Fruit fly (Drosophila melanogaster) whole organism, wandering third instar larva: ENCODE data around the gene CG4440.
A peak's percentile ranks its signal among the peaks of the same experiment; 100 is the strongest.

ENCODE experiments used
- Abd-B ChIP-seq: fragments of >200 bp; optimal IDR thresholded peaks from 2 replicates; lab custom pipeline; 2017; ENCODE audit warnings: missing biosample characterization, missing genetic modification characterization
- CG32264 ChIP-seq: fragments of 200-800 bp; sonication (Bioruptor generic); optimal IDR thresholded peaks from 2 replicates; lab custom pipeline; 2016; ENCODE audit warnings: missing biosample characterization, missing genetic modification characterization
- CG9705 ChIP-seq: fragments of 200-800 bp; sonication (Bioruptor generic); optimal IDR thresholded peaks from 2 replicates; lab custom pipeline; 2018; ENCODE audit warnings: missing biosample characterization, mild to moderate bottlenecking, missing genetic modification characterization
- CrebA ChIP-seq: fragments of 200-800 bp; sonication (Bioruptor generic); optimal IDR thresholded peaks from 2 replicates; lab custom pipeline; 2016; ENCODE audit warnings: missing biosample characterization, mild to moderate bottlenecking, missing genetic modification characterization, borderline replicate concordance
- Dif ChIP-seq: fragments of 200-275, 200-300 bp; sonication (Bioruptor generic); optimal IDR thresholded peaks from 2 replicates; lab custom pipeline; 2018; ENCODE audit warnings: missing biosample characterization, missing genetic modification characterization; ENCODE audit not compliant: partially characterized antibody
- HLH106 ChIP-seq: fragments of 200-800 bp; optimal IDR thresholded peaks from 3 replicates; lab custom pipeline; 2019; ENCODE audit warnings: missing biosample characterization, mild to moderate bottlenecking, missing genetic modification characterization, moderate library complexity
- Hr83 ChIP-seq: fragments of 200-300 bp; sonication (Bioruptor generic); optimal IDR thresholded peaks from 2 replicates; lab custom pipeline; 2016; ENCODE audit warnings: missing biosample characterization, mild to moderate bottlenecking, missing genetic modification characterization, moderate library complexity; ENCODE audit not compliant: poor library complexity, severe bottlenecking
- Mio ChIP-seq: sonication (Bioruptor generic); optimal IDR thresholded peaks from 2 replicates; lab custom pipeline; 2016; ENCODE audit warnings: missing biosample characterization, missing genetic modification characterization
- Myc ChIP-seq: fragments of >200 bp; optimal IDR thresholded peaks from 2 replicates; lab custom pipeline; 2017
- N ChIP-seq: fragments of >200 bp; optimal IDR thresholded peaks from 2 replicates; lab custom pipeline; 2018; ENCODE audit warnings: missing biosample characterization, missing external identifiers, missing genetic modification characterization
- OdsH ChIP-seq: fragments of 200-800 bp; sonication (Bioruptor generic); optimal IDR thresholded peaks from 2 replicates; lab custom pipeline; 2016; ENCODE audit warnings: missing biosample characterization, mild to moderate bottlenecking, missing genetic modification characterization
- Rel ChIP-seq, 2 experiments: fragments of 200-800 bp; sonication (Bioruptor generic) in 1 of 2; optimal IDR thresholded peaks; 2 replicates in 1 of 2; 3 replicates in 1 of 2; lab custom pipeline; 2016 to 2019; ENCODE audit warnings: mild to moderate bottlenecking in 2 of 2, missing biosample characterization in 2 of 2, missing genetic modification characterization in 2 of 2, moderate library complexity in 1 of 2
- Sp1 ChIP-seq: fragments of 200-800 bp; sonication (Bioruptor generic); optimal IDR thresholded peaks from 3 replicates; lab custom pipeline; 2019; ENCODE audit warnings: missing biosample characterization, mild to moderate bottlenecking, missing genetic modification characterization, moderate library complexity
- Vsx2 ChIP-seq: fragments of 200-300, 225-300 bp; sonication (Bioruptor generic); optimal IDR thresholded peaks from 2 replicates; lab custom pipeline; 2018; ENCODE audit warnings: missing biosample characterization, missing genetic modification characterization; ENCODE audit not compliant: partially characterized antibody
- br ChIP-seq: fragments of 200-800 bp; sonication (Bioruptor generic); optimal IDR thresholded peaks from 2 replicates; lab custom pipeline; 2016; ENCODE audit warnings: missing biosample characterization, missing genetic modification characterization
- dmrt93B ChIP-seq: fragments of 200-800 bp; sonication (Bioruptor generic); optimal IDR thresholded peaks from 2 replicates; lab custom pipeline; 2018; ENCODE audit warnings: missing biosample characterization, mild to moderate bottlenecking, missing genetic modification characterization
- ey ChIP-seq: fragments of 200-800 bp; sonication (Bioruptor generic); optimal IDR thresholded peaks from 2 replicates; lab custom pipeline; 2016; ENCODE audit warnings: missing biosample characterization, missing genetic modification characterization
- foxo ChIP-seq, 2 experiments: fragments of 200-800 bp; sonication (Bioruptor generic); optimal IDR thresholded peaks; 2 replicates in 1 of 2; 3 replicates in 1 of 2; lab custom pipeline; 2016 to 2017; ENCODE audit warnings: missing biosample characterization in 2 of 2, missing genetic modification characterization in 2 of 2
- fru ChIP-seq: fragments of 200-800 bp; sonication (Bioruptor generic); optimal IDR thresholded peaks from 3 replicates; lab custom pipeline; 2016; ENCODE audit warnings: missing biosample characterization, mild to moderate bottlenecking, missing genetic modification characterization
- h ChIP-seq: fragments of 200-800 bp; sonication (Bioruptor generic); optimal IDR thresholded peaks from 3 replicates; lab custom pipeline; 2016; ENCODE audit warnings: missing biosample characterization, mild to moderate bottlenecking, missing genetic modification characterization
- jim ChIP-seq: fragments of 175-275, 200-325 bp; sonication (Bioruptor generic); optimal IDR thresholded peaks from 2 replicates; lab custom pipeline; 2016; ENCODE audit warnings: missing biosample characterization, mild to moderate bottlenecking, missing genetic modification characterization
- lola ChIP-seq: fragments of >200 bp; optimal IDR thresholded peaks from 2 replicates; lab custom pipeline; 2017; ENCODE audit warnings: missing biosample characterization, missing genetic modification characterization
- pan ChIP-seq: fragments of >200 bp; optimal IDR thresholded peaks from 2 replicates; lab custom pipeline; 2017
- psq ChIP-seq: fragments of 200-800 bp; sonication (Bioruptor generic); optimal IDR thresholded peaks from 3 replicates; lab custom pipeline; 2017; ENCODE audit warnings: missing biosample characterization, mild to moderate bottlenecking, missing genetic modification characterization, moderate library complexity
- rgr ChIP-seq: fragments of 200-800 bp; sonication (Bioruptor generic); optimal IDR thresholded peaks from 3 replicates; lab custom pipeline; 2016; ENCODE audit warnings: missing biosample characterization, mild to moderate bottlenecking, missing genetic modification characterization
- sv ChIP-seq: fragments of 200-800 bp; sonication (Bioruptor generic); optimal IDR thresholded peaks from 3 replicates; lab custom pipeline; 2016; ENCODE audit warnings: missing biosample characterization, missing genetic modification characterization
- tai ChIP-seq: sonication (Bioruptor generic); optimal IDR thresholded peaks from 2 replicates; lab custom pipeline; 2016; ENCODE audit warnings: missing biosample characterization, missing genetic modification characterization
- usp ChIP-seq: fragments of >200 bp; optimal IDR thresholded peaks from 2 replicates; lab custom pipeline; 2017; ENCODE audit warnings: missing biosample characterization, missing genetic modification characterization
- woc ChIP-seq: sonication (Bioruptor generic); optimal IDR thresholded peaks from 2 replicates; lab custom pipeline; 2016; ENCODE audit warnings: missing biosample characterization, mild to moderate bottlenecking, missing genetic modification characterization

Gene CG4440

dm6 chr2L:16329625-16330024 is at the start of gene CG4440:
TSS of gene CG4440 (plus strand) at chr2L:16329925.
- no peak for TF ChIP-seq Myc
- TF ChIP-seq Sp1 (GFP tag; lab: Kevin White, UChicago): no peak
- TF ChIP-seq jim (GFP tag; lab: Kevin White, UChicago): no peak
- no peak for TF ChIP-seq psq (GFP tag; lab: Kevin White, UChicago)
- no peak for TF ChIP-seq ey (GFP tag; lab: Kevin White, UChicago)
- no peak for TF ChIP-seq Abd-B (GFP tag; lab: Kevin White, UChicago)
- no peak for TF ChIP-seq CG9705
- no peak for TF ChIP-seq tai (GFP tag; lab: Kevin White, UChicago)
- TF ChIP-seq pan (lab: Kevin White, UChicago): no peak
- no peak for TF ChIP-seq dmrt93B (GFP tag; lab: Kevin White, UChicago)
- TF ChIP-seq Dif (GFP tag; lab: Kevin White, UChicago): no peak
- no peak for TF ChIP-seq usp
- no peak for TF ChIP-seq rgr (GFP tag; lab: Kevin White, UChicago)
- TF ChIP-seq Mio (GFP tag; lab: Kevin White, UChicago): no peak
- TF ChIP-seq, all 38 proteins: peak for 0

dm6 chr2L:16281419-16282076 is 48.2 kb upstream of the CG4440 start:
- no peak for TF ChIP-seq sv
- peak in 1 of 2 experiments; percentile 50 for TF ChIP-seq foxo (GFP tag; optimal IDR thresholded peaks at IDR 0.05; lab: Kevin White, UChicago)
- no peak for TF ChIP-seq N (GFP tag; lab: Kevin White, UChicago)
- peak; percentile 25 for TF ChIP-seq Sp1 (GFP tag; lab: Kevin White, UChicago)
- TF ChIP-seq CG9705: no peak
- no peak for TF ChIP-seq Hr83 (GFP tag; lab: Kevin White, UChicago)
- TF ChIP-seq OdsH (GFP tag; lab: Kevin White, UChicago): peak; percentile 17
- TF ChIP-seq psq (GFP tag; lab: Kevin White, UChicago): peak; percentile 16
- peak; percentile 28 for TF ChIP-seq h (GFP tag; lab: Kevin White, UChicago)
- TF ChIP-seq fru: peak; percentile 45
- TF ChIP-seq jim (GFP tag; lab: Kevin White, UChicago): no peak
- peak; percentile 55 for TF ChIP-seq woc
- TF ChIP-seq ey (GFP tag; lab: Kevin White, UChicago): peak; percentile 24
- peak; percentile 22 for TF ChIP-seq HLH106 (tag; lab: Kevin White, UChicago)
- no peak for TF ChIP-seq Mio (GFP tag; lab: Kevin White, UChicago)
- TF ChIP-seq CG32264 (GFP tag; lab: Kevin White, UChicago): no peak
- TF ChIP-seq, all 38 proteins: peak for 9

dm6 chr2L:16282077-16282471 is 47.7 kb upstream of the CG4440 start:
- TF ChIP-seq rgr (GFP tag; lab: Kevin White, UChicago): peak; percentile 26
- TF ChIP-seq CG9705: peak; percentile 10
- peak; percentile 23 for TF ChIP-seq HLH106 (tag; lab: Kevin White, UChicago)
- peak; percentile 74 for TF ChIP-seq Hr83 (GFP tag; lab: Kevin White, UChicago)
- peak; percentile 4 for TF ChIP-seq psq (GFP tag; lab: Kevin White, UChicago)
- no peak for TF ChIP-seq foxo (GFP tag; optimal IDR thresholded peaks at IDR 0.05; lab: Kevin White, UChicago)
- no peak for TF ChIP-seq ey (GFP tag; lab: Kevin White, UChicago)

dm6 chr2L:16282856-16283255 is 46.9 kb upstream of the CG4440 start:
- TF ChIP-seq br: no peak
- no peak for TF ChIP-seq foxo (GFP tag; optimal IDR thresholded peaks at IDR 0.05; lab: Kevin White, UChicago)
- TF ChIP-seq Mio (GFP tag; lab: Kevin White, UChicago): no peak
- TF ChIP-seq CG9705: no peak
- no peak for TF ChIP-seq Vsx2 (GFP tag; lab: Kevin White, UChicago)
- TF ChIP-seq Rel (GFP tag; optimal IDR thresholded peaks at IDR 0.05; lab: Kevin White, UChicago): no peak
- TF ChIP-seq Rel (tag; optimal IDR thresholded peaks at IDR 0.05; lab: Kevin White, UChicago): no peak
- TF ChIP-seq Hr83 (GFP tag; lab: Kevin White, UChicago): no peak
- TF ChIP-seq pan (lab: Kevin White, UChicago): no peak
- TF ChIP-seq lola (GFP tag; lab: Kevin White, UChicago): no peak
- no peak for TF ChIP-seq CrebA (GFP tag; lab: Kevin White, UChicago)
- no peak for TF ChIP-seq rgr (GFP tag; lab: Kevin White, UChicago)
- no peak for TF ChIP-seq Abd-B (GFP tag; lab: Kevin White, UChicago)
